Fruit fly (Drosophila melanogaster) Kc167 (cell line): ENCODE measurements around the gene CG18094.

Experiments
- Myc ChIP-seq: fragments of >200 bp; optimal IDR thresholded peaks from 2 replicates; lab custom pipeline; 2017; ENCODE audit warnings: missing external identifiers
- Sin3A ChIP-seq: fragments of >200 bp; optimal IDR thresholded peaks from 2 replicates; lab custom pipeline; 2018; ENCODE audit warnings: missing external identifiers
- h ChIP-seq: fragments of >200 bp; optimal IDR thresholded peaks from 3 replicates; lab custom pipeline; 2018; ENCODE audit warnings: missing external identifiers
- insv ChIP-seq: fragments of >200 bp; optimal IDR thresholded peaks from 3 replicates; lab custom pipeline; 2018; ENCODE audit warnings: missing external identifiers
- psq ChIP-seq: fragments of >200 bp; optimal IDR thresholded peaks from 2 replicates; lab custom pipeline; 2017; ENCODE audit warnings: missing external identifiers
- ttk ChIP-seq: sonication (Bioruptor generic); optimal IDR thresholded peaks from 2 replicates; lab custom pipeline; 2017; ENCODE audit warnings: missing external identifiers

The CG18094 gene

DNA sequence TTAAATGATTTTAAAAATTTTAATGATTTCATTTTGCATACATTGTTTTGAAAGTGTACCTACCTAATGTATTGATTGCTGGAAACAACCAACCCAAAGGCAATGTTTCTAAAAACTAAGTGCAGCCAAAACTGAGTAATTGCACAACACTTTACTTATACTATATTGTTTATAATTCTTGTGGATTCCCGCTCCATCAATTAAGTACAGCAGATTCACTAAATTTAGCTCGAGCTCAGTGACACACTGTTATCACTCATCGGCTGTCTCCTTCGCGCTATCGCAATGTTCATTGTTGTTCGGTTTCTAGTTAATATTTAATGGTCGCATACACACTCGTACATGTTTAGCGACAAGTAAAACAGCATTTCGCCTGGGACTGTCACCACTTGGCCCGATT is 34.3 kb upstream of the CG18094 start:
- TF ChIP-seq h (no peak), Sin3A (lab: Kevin White, UChicago) (no peak), insv (no peak)

DNA sequence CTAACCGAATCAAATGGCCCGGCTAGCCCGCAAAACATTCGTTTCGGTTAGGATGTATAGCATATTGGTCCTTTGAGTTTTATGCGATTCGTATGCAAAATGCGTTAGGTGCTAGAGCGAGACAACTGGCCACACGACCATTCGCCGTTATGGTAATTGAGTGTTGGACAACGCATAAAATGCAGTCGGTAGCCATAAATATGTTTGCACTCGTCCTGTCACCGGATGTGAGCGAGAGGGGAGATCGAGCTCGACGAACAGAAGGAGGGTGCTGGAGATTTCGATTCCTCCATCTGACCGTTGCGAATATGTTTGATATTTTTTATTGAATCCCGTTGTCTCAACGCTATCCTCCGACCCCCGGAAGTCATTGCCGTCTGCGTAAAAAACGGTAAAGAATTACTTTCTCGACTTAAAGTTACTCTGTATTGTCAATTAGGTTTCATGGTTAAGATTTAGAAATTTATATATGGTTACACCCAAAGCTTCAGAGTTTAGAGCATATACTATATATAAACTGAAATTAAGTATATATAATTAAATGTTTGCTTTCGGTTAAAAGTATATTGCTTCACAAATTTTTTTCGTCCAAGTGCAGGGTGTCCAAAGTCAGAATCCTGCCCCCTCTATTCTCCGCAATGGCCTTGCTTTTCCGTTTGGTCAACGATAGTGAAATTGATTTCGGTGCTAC is 32.0 kb upstream of the CG18094 start:
- no peak for TF ChIP-seq Sin3A (lab: Kevin White, UChicago)
- no peak for TF ChIP-seq insv
- no peak for TF ChIP-seq ttk
- TF ChIP-seq psq, result no peak
- TF ChIP-seq Myc (lab: Kevin White, UChicago), result no peak
- TF ChIP-seq h, result no peak

DNA sequence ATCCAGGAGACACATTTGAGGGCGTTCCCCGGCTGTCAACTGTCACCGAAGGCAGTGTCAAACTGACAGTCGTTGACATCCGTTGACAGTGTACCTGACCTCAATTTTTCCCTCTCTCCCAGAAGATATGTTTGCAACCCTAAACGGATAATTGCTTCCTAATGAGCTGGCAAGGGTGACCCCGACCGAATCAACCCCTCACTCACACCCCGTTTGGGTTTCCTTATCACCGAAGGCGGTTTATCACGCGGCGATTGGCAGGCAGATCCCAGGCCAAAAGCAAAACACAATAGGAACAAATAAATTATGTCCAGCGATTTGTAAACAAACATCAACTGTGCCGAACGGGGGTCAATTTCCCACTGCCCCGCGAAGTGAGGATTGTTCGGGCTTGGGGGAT is 30.7 kb upstream of the CG18094 start:
- TF ChIP-seq h, result no peak

DNA sequence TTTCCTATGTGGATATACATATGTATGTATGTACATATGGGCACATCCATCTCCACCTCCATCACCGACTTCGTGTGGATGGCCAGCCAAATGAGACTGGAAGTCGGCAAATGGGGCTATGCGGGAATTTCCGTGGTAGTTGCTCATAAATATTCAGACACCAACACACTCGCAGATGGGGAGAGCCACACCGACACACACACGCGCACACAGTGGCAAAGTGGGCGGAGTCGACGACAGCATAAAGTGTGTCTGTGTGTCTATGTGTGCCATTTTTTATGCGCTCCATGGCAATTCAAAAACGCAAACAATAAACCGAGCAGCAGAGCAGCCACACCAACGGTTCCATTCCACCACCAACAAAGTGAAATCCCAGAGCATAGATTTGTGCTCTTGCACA is 27.2 kb upstream of the CG18094 start:
- no peak for TF ChIP-seq Myc (lab: Kevin White, UChicago)
- no peak for TF ChIP-seq Sin3A (lab: Kevin White, UChicago)
- TF ChIP-seq h, result no peak
- no peak for TF ChIP-seq insv
- TF ChIP-seq ttk, result no peak
- TF ChIP-seq psq, result no peak

DNA sequence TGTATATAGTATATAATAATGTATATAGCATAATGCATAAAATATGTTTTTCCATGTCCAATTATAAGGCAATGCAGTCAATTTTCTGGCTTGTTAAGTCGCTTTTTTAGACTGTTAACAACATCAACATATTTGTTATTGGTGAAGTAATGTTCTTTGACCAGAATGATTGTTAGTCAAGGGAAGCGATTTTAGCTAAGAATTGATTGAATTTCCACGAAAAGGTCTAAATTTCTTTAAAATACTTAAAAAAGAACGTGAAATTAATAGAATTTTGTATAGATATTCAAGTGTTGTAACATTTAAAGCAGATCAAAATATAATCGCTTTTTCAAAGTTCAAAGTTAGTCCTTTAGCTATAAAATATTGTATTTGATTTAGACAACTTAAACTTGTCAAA is 26.7 kb upstream of the CG18094 start:
- no peak for TF ChIP-seq psq
- no peak for TF ChIP-seq ttk
- no peak for TF ChIP-seq Sin3A (lab: Kevin White, UChicago)
- no peak for TF ChIP-seq Myc (lab: Kevin White, UChicago)
- TF ChIP-seq h, result no peak
- no peak for TF ChIP-seq insv

DNA sequence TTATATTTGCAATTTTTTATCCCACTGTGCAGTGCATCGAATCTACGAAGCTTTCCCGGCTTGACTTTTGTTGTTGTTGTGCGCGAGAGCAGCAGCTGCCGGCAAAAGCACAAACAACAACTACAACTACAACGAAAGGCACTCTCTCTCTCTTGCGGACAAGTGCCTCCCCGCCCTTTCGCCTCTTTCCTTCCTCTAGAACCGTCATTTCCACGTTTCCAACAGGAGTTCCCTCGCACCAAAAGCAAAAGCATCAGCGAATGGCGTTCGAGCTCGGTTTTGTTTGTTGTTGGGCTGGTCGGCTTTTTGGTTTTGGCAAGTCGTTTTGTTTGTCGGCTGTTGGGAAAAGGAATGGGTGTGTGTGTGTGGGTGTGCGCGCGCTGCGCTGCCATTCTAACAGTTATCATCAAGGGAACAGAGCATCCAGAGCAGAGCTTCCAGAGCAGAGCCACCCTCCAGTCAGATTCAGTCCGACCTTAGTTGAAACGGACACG is 26.2 kb upstream of the CG18094 start, which contains the start of gene tj:
Gene tj (plus strand): TSS at position 444 of the 494 bp plus-strand sequence.
- TF ChIP-seq insv (no peak), Myc (lab: Kevin White, UChicago) (no peak), Sin3A (lab: Kevin White, UChicago) (no peak), psq (no peak)

DNA sequence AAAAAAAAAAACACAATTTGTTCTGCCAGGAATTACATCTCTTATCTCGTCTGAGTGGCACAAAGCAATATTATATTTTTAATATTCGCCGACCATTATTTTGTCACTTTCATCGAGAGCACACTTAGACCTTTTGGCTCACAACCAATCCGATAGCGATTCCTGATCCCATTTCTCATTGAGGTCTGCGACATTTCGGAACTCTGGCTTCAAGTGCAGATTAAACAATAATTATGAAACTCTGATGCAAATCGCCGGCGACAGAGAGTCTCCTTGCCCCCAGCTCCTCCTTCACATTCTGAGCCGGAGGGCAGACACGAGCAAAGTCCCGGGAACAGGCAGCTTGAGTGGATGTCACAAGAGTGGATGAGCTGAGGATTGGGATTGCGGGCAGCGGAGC is 21.0 kb upstream of the CG18094 start:
- TF ChIP-seq ttk, result no peak

DNA sequence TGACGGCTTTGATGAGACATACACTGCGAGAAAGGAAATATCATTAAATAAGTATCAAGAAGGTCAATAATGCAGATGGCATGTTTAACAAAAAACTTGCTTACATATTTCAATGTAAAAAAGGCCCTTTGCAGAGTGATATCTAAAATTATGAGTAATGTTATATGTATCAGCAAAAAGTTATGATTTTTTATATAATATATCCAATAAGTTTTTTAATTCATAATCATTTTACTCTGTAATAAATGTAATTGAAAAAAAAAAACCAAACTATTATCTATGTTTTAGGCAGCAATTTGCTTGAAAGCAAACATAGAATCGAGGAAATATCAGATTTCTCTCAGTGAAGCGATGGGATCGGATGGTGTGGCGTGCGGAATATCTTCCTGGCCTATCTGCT is 20.3 kb upstream of the CG18094 start:
- TF ChIP-seq insv (no peak), Sin3A (lab: Kevin White, UChicago) (no peak), psq (no peak), ttk (no peak), h (no peak), Myc (lab: Kevin White, UChicago) (no peak)

DNA sequence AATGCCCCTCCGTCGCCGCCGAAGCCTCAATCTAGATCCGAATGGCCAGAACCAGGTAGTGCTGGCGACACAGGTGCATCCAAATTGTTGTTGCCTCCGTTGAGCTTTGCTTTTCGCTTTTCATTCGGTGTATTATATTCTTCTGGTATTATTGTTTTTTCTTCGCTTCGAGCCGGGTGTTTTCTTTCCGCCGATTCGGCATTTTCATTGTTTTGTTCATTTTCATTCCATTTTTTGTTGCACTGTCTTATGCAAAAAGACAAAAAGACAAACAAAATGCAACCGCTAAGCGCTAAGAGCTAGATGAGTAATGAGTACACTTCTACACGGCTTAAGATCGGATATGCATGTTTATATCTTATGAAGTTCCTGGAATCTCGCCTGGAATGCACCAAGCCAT is 17.8 kb upstream of the CG18094 start:
- TF ChIP-seq Sin3A (lab: Kevin White, UChicago) (no peak), Myc (lab: Kevin White, UChicago) (no peak), h (no peak), psq (no peak), insv (no peak), ttk (no peak)

DNA sequence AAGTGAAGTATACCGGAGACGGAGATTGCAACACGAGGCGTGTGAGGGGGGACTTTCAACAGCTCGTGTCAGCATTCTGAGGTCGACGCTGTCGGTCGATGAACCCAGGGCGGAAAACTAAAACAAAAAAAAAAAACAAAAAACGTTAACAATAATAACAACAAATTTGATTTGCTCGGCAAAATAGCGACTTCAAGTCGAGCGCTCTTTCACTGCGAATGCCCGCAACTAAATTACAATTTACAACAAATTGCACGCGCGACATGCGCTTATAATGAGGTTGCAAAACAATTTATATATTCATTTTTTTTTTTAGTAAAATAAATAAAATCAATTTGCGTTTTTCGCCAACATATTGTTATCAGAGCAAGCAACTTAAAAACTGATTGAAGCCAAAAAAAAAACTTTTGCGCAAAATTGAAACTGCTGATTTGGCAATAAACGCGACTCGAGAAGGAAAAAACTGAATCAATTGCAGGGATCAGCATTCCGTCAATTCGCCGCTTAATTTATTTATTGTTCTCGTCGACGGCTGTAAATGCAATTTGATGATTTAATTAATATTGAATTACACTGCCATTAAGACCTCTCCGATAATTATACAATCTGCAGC is 16.6 kb upstream of the CG18094 start:
- no peak for TF ChIP-seq Sin3A (lab: Kevin White, UChicago)
- TF ChIP-seq ttk, result no peak

DNA sequence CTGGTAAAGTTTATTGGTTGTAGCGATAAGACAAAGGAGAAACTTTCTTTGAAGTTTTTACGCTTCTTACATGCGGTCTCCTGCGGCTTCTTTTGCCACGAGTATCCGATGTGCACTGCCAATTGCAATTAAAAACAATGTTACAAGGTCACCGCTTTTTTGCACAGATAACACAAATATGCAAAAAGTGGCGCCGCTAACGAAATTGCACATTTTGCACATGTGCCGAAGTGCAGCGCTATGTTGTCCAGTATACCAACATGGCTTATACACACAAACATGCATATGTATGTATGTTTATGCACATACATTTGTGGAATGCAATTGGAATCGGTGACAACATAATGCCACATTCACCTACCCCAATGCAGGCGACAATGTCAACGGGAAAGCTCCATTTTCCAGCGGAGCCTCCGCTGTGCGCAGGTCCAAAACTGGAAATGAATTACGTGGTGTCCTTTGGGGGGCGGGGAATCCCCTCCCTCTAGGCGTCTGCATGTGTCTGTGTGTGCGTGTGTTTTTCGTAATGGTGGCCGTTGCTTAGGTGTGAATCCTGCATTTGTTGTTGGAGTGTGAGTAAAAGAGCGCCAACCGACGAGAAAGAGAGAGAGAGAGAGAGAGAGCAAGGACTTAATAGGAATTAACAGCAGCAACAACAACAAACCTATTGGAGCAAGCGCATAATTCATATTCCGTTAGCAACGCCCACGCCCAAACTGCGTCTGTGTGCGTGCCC is 10.6 kb upstream of the CG18094 start:
- TF ChIP-seq Myc (lab: Kevin White, UChicago), result no peak
- no peak for TF ChIP-seq insv
- no peak for TF ChIP-seq Sin3A (lab: Kevin White, UChicago)
- no peak for TF ChIP-seq ttk
- TF ChIP-seq h, result no peak
- no peak for TF ChIP-seq psq

DNA sequence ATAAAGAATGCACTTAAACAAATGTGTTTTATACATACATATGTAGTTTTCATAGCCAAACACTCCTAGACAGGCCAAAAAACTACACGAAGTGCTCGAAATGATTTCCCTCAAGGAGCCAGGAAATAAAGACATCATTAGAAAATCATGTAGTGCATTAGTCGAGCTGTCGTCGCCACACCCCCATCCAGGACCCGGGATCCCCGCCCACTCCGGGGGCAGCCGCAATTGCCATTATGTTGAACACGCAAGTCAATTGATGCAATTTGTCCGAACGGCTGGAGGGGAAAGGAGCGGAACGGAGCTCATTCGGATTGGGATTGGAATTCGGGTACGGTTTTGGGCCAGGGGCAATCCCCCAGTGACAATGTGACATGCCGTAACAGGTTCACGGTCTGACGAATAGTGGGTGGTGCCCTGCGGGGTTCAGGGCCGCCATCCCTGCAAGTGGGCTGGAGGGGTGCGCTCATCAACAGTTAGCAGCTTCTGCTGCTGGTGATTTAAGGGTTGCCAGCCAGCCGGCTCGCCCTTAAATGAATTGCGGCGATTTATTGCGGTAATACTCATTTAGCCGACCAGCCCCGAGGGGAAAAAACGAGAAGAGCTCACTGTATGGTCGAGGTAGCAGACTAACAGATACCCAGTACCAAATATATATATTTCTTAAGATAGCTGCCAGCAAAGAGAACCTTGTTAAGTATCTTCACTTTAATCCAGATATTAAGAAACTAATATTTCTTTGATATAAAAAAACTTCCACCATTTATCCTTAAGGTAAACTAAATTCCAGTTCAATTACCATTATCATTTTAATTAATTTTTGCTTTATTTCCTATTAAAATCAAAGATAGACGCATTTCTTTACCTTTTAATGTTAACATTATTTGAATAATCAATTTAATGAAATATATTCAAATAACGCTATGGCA is 9.4 kb upstream of the CG18094 start:
- TF ChIP-seq h, result no peak
- no peak for TF ChIP-seq Myc (lab: Kevin White, UChicago)
- TF ChIP-seq Sin3A (lab: Kevin White, UChicago), result no peak
- TF ChIP-seq ttk, result no peak
- no peak for TF ChIP-seq psq
- TF ChIP-seq insv, result no peak

DNA sequence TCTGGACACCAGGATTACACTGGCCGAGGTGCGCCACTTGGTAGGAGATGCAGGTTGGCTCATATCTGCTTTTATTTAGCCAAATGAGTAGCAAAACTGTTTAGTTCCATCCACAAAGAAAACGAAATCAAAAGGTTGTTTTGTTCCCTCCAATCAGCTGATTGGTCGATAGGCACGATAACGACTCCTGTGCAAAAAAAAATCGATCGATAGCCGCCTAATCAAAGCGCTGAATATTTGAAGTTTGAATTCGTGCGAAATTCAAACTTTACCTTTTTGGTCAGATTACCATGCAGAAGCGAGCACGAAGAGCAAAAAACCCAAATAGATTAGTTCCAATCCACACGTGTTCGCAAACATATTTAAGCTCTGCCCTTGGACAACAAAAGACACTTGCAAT is 5.5 kb upstream of the CG18094 start, which contains the start of the genes CG10195 and CG13084:
Gene CG10195 (minus strand): TSS at position 167 of the 400 bp plus-strand sequence.
Gene CG13084 (plus strand): TSS at position 392 of the 400 bp plus-strand sequence.
- TF ChIP-seq insv (no peak), psq (no peak), Myc (lab: Kevin White, UChicago) (no peak), ttk (no peak), h (no peak), Sin3A (lab: Kevin White, UChicago) (no peak)
